Worm (Caenorhabditis elegans) whole organism, early embryonic: ENCODE results near the gene F28H6.4.

Experiments used
- B0310.2 ChIP-seq: sonication (generic microtip); optimal IDR thresholded peaks from 2 replicates; lab custom pipeline; 2016; ENCODE audit warnings: mild to moderate bottlenecking, missing genetic modification characterization, missing compliant biosample characterization
- F13C5.2 ChIP-seq: sonication (generic microtip); optimal IDR thresholded peaks from 2 replicates; lab custom pipeline; 2017; ENCODE audit warnings: mild to moderate bottlenecking, missing genetic modification characterization, inconsistent platforms, missing compliant biosample characterization
- aly-1 ChIP-seq: sonication (generic microtip); optimal IDR thresholded peaks from 2 replicates; lab custom pipeline; 2016; ENCODE audit warnings: missing genetic modification characterization, missing compliant biosample characterization
- ama-1 ChIP-seq: fragments of 150-350 bp; optimal IDR thresholded peaks from 2 replicates; lab custom pipeline; 2014
- ceh-13 ChIP-seq: fragments of 200-800 bp; sonication (Bioruptor generic); optimal IDR thresholded peaks from 2 replicates; lab custom pipeline; 2018; ENCODE audit warnings: mild to moderate bottlenecking, missing genetic modification characterization, missing compliant biosample characterization
- ceh-36 ChIP-seq: sonication (generic microtip); optimal IDR thresholded peaks from 2 replicates; lab custom pipeline; 2016; ENCODE audit warnings: missing genetic modification characterization, inconsistent platforms, missing compliant biosample characterization
- ets-7 ChIP-seq: sonication (generic microtip); optimal IDR thresholded peaks from 2 replicates; lab custom pipeline; 2016; ENCODE audit warnings: missing genotype, missing genetic modification characterization, missing compliant biosample characterization
- flt-1 ChIP-seq: fragments of 200-800 bp; sonication (Bioruptor generic); IDR thresholded peaks from 2 replicates; pipeline ENCODE4 v1.3.6; 2022; ENCODE audit warnings: missing genetic modification characterization, missing compliant biosample characterization
- hmbx-1 ChIP-seq: sonication (generic microtip); optimal IDR thresholded peaks from 2 replicates; lab custom pipeline; 2016; ENCODE audit warnings: mild to moderate bottlenecking, missing genetic modification characterization, missing compliant biosample characterization
- hmg-4 ChIP-seq: fragments of 200-800 bp; sonication (Bioruptor generic); optimal IDR thresholded peaks from 2 replicates; lab custom pipeline; 2018; ENCODE audit warnings: mild to moderate bottlenecking, missing genetic modification characterization, missing compliant biosample characterization
- hnd-1 ChIP-seq: sonication (generic microtip); optimal IDR thresholded peaks from 2 replicates; lab custom pipeline; 2016; ENCODE audit warnings: missing genetic modification characterization, missing compliant biosample characterization
- pes-1 ChIP-seq: fragments of 200-800 bp; sonication (Bioruptor generic); IDR thresholded peaks from 2 replicates; pipeline ENCODE4 v1.3.6; 2022; ENCODE audit warnings: missing genetic modification reagents, missing genetic modification characterization, missing compliant biosample characterization
- scrt-1 ChIP-seq: fragments of 200-800 bp; sonication (Bioruptor generic); IDR thresholded peaks from 2 replicates; pipeline ENCODE4 v1.3.6; 2022; ENCODE audit warnings: missing genetic modification characterization, missing compliant biosample characterization
- sea-1 ChIP-seq: fragments of 200-800 bp; sonication (Bioruptor generic); conservative IDR thresholded peaks from 2 replicates; pipeline ENCODE4 v1.3.6; 2022; ENCODE audit warnings: missing genetic modification characterization, missing compliant biosample characterization
- tbx-11 ChIP-seq: fragments of 200-800 bp; sonication (Bioruptor generic); IDR thresholded peaks from 2 replicates; pipeline ENCODE4 v1.3.6; 2022; ENCODE audit warnings: missing genetic modification characterization, missing compliant biosample characterization
- tbx-37 ChIP-seq: fragments of 200-800 bp; sonication (Bioruptor generic); conservative IDR thresholded peaks from 2 replicates; pipeline ENCODE4 v1.3.6; 2022; ENCODE audit warnings: missing genetic modification reagents, missing genetic modification characterization, missing compliant biosample characterization
- tra-4 ChIP-seq: sonication (generic microtip); optimal IDR thresholded peaks from 2 replicates; lab custom pipeline; 2017; ENCODE audit warnings: missing genetic modification characterization, missing compliant biosample characterization

Gene F28H6.4

DNA sequence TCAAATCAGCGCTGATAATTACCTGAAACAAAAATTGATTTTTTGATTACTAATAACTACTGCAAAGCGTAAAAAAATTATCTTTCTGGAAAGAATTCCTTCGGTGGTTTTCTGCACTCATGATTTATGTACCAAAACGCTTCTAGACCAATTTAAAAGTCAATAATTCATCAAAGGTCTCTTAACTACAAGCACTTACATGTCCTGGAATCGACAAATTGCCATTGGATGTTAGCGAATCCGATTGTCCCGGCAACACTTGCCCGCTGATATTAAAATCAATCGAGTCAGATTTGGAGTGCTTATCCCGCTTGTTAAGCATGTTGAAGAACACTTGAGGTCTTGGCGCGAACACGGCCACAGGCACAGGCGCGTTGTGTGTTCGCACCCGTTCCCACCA lies 37.5 kb downstream of the F28H6.4 start:
- no peak for TF ChIP-seq ama-1 (lab: Kevin White, UChicago)
- peak; percentile 3 for TF ChIP-seq hmg-4 (GFP tag; lab: Kevin White, UChicago)

DNA sequence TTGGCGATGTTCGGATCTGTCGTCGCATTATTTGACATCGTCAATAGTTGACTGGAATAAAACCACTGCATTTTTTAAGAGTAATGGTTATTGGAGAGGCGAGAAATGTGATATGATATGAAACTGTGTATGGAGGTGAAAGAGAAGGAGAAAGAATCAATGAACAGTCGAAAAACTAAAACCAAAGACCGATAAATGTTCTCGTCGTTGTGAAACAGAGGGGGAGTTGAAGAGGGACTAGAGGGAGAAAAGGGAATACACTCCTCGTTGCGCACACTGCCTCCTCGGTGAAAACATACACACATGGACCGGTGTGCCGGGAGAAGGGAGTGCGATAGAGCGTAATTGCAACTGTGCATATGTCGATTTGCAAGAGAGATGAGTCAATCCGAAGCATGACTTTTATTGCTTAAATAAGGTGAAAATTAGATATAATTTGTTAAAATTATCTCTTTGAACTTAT lies 41.9 kb downstream of the F28H6.4 start, which contains the start of gene sym-4:
Gene sym-4 (minus strand): TSS at position 51 of the 463 bp plus-strand sequence.
- no peak for TF ChIP-seq scrt-1 (GFP tag; lab: Robert Waterston, UW)
- TF ChIP-seq ceh-36 (tag; lab: Kevin White, UChicago), result no peak
- no peak for TF ChIP-seq aly-1 (tag; lab: Kevin White, UChicago)
- no peak for TF ChIP-seq hmbx-1 (tag; lab: Kevin White, UChicago)
- no peak for TF ChIP-seq flt-1
- TF ChIP-seq F13C5.2, result peak; percentile 76

DNA sequence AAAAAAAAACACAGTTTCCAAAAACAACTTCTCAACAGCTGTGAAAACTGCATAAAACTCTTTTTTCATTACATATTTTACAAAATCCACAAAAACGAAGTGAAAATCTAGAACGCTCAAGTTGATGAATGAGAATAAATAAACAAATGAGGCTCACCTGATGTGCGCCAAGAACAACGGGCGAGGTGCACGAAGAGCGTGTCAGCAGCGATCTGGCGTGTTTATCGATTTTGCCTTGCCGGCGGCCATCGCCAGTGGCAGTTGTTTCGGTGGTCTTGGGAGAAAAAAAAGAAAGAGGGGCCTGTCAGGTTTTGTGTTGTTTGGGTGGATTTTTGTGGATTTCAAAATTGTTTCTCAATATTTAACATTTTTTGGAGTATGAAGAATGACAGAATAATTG lies 46.2 kb downstream of the F28H6.4 start, which contains the start of gene idhb-1:
Gene idhb-1 (minus strand): TSS at position 214 of the 400 bp plus-strand sequence.
- TF ChIP-seq ceh-36 (tag; lab: Kevin White, UChicago) (no peak), flt-1 (0 out of 2 replicates have a peak, but pooled peaks have one; percentile 31), F13C5.2 (peak; percentile 20)

DNA sequence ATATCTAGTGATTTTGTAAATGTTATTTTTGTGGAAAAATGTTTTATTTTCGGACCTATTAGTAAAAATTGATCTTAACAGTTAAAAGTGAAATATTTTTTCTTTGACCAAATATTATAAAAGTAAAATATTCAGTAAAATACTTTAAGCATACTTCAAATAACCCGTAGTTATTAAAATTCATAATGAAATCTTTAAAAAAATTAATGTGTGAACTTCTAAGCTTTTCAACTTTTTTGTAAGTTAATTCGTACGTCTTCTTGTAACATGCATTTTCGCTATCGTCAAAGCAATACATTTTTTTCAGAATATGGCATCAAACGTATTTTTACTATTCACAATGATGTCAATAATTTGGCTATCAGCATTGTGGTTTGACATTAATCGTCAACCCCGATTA lies 48.1 kb downstream of the F28H6.4 start, which contains the start of gene C37E2.2:
Gene C37E2.2 (plus strand): TSS at position 301 of the 400 bp plus-strand sequence.
- TF ChIP-seq flt-1 (no peak), ceh-36 (tag; lab: Kevin White, UChicago) (no peak)

DNA sequence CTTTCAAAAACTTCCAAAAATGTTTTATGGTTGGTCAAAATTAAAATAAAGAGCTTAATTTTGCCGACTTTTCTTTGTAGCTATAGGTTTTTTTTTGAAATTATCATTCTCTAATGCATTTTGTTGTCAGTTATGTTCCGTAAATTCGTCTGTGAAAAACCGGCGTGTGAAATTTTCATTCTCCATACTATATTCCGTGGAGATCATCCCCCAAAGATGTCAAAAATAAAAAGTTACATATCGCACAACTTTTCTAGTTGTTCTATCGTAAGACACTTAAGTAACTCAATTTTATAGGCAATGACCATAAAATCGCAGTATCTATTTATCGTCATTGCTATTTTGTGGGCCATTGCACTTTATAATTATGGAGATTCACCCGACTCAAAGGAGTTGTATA lies 51.0 kb downstream of the F28H6.4 start, which contains the start of gene C37E2.10:
Gene C37E2.10 (plus strand): TSS at position 301 of the 400 bp plus-strand sequence.
- TF ChIP-seq tbx-11 (GFP tag; lab: Robert Waterston, UW), result no peak
- no peak for TF ChIP-seq ceh-36 (tag; lab: Kevin White, UChicago)
- TF ChIP-seq ets-7 (tag; lab: Kevin White, UChicago), result no peak
- no peak for TF ChIP-seq tbx-37 (GFP tag; lab: Robert Waterston, UW)
- TF ChIP-seq pes-1, result no peak
- no peak for TF ChIP-seq F13C5.2
- TF ChIP-seq tra-4 (tag; lab: Kevin White, UChicago), result no peak
- TF ChIP-seq sea-1 (GFP tag; lab: Robert Waterston, UW), result no peak
- no peak for TF ChIP-seq hmg-4 (GFP tag; lab: Kevin White, UChicago)
- TF ChIP-seq scrt-1 (GFP tag; lab: Robert Waterston, UW), result no peak
- TF ChIP-seq hnd-1, result no peak
- TF ChIP-seq aly-1 (tag; lab: Kevin White, UChicago), result no peak
- TF ChIP-seq flt-1, result no peak
- no peak for TF ChIP-seq B0310.2 (tag; lab: Kevin White, UChicago)
- no peak for TF ChIP-seq hmbx-1 (tag; lab: Kevin White, UChicago)

DNA sequence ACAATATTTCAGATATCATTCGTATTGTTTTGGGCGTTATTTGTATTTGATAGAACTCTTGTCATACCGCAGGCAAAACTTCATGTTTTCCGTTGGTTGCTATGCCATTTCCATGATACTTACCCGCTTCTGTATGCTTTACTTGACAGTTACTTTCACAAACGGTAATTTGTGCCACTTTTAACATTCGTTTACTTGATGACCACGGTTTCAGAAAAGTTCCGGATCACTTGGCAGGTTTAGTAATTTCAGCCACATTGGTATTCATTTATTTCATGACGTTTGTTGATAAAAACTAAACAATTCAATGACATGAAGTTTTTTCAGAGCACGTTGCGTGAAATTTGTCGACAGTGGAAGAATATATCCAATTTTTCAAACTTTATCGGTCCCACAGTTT lies 51.8 kb downstream of the F28H6.4 start:
- TF ChIP-seq hnd-1 (no peak), ceh-36 (tag; lab: Kevin White, UChicago) (no peak), ets-7 (tag; lab: Kevin White, UChicago) (no peak), flt-1 (no peak), aly-1 (tag; lab: Kevin White, UChicago) (no peak), pes-1 (no peak), hmbx-1 (tag; lab: Kevin White, UChicago) (no peak), tbx-37 (GFP tag; lab: Robert Waterston, UW) (no peak), sea-1 (GFP tag; lab: Robert Waterston, UW) (no peak), ama-1 (lab: Kevin White, UChicago) (no peak), F13C5.2 (no peak), B0310.2 (tag; lab: Kevin White, UChicago) (no peak), scrt-1 (GFP tag; lab: Robert Waterston, UW) (no peak), hmg-4 (GFP tag; lab: Kevin White, UChicago) (no peak), tbx-11 (GFP tag; lab: Robert Waterston, UW) (no peak), ceh-13 (no peak), tra-4 (tag; lab: Kevin White, UChicago) (no peak)

DNA sequence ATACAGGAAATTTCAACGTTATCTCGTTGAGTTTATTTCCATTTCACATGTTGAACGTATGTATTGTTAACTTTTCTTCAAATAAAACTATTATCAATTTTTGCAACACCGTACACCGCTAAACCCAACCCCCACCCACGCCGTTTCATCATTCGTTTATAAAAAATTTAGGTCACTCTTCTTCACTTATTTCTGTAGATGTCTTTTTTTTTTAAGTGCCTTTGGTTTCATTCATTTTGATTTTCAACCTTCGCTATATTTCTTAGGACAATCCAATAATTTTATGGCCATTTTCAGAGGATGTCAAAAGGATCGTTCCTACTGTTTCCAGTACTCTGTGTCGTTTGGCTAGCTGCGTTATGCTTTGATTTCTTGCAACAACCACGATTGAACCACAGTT lies 52.5 kb downstream of the F28H6.4 start, which contains the start of gene C37E2.3:
Gene C37E2.3 (plus strand): TSS at position 301 of the 400 bp plus-strand sequence.
- no peak for TF ChIP-seq hmg-4 (GFP tag; lab: Kevin White, UChicago)

DNA sequence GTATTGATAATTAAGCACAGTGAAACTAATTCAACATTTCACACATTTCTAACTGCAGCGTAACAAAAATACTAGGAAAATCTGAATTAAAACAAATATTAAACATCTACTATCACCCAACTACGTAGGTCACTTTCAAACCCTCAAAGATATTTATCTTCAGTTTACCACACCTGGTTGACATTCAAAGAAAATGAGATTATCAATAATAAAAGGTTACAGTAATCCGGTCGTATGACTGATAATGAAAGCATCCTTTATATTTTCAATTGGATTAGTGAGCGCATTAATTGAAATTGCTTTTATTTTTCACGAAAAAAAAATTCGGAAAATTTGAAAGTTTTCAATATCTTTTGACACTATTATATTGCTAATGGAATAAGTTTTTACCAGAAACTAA lies 54.8 kb downstream of the F28H6.4 start:
- TF ChIP-seq sea-1 (GFP tag; lab: Robert Waterston, UW), result no peak
- TF ChIP-seq scrt-1 (GFP tag; lab: Robert Waterston, UW), result no peak
- no peak for TF ChIP-seq hmbx-1 (tag; lab: Kevin White, UChicago)
- no peak for TF ChIP-seq B0310.2 (tag; lab: Kevin White, UChicago)
- no peak for TF ChIP-seq tra-4 (tag; lab: Kevin White, UChicago)
- TF ChIP-seq ets-7 (tag; lab: Kevin White, UChicago), result no peak
- TF ChIP-seq hmg-4 (GFP tag; lab: Kevin White, UChicago), result no peak
- TF ChIP-seq aly-1 (tag; lab: Kevin White, UChicago), result no peak
- TF ChIP-seq ama-1 (lab: Kevin White, UChicago), result no peak
